Worm (Caenorhabditis elegans): ENCODE measurements around the gene T19D12.10.

ce11 chrII:6628397-6628796 lies 30.3 kb downstream of the T19D12.10 start:
- TF ChIP-seq W03F9.2 (tag; optimal IDR thresholded peaks at IDR 0.05) (no peak), him-1 (tag; optimal IDR thresholded peaks at IDR 0.05) (no peak), dao-5 (tag; optimal IDR thresholded peaks at IDR 0.05) (no peak)
